Worm (Caenorhabditis elegans) whole organism, midembryonic: Measurements from ENCODE around the gene col-158.

Experiments
- T22C8.4 ChIP-seq: fragments of 200-800 bp; sonication (Bioruptor generic); IDR thresholded peaks from 2 replicates; pipeline ENCODE4 v1.3.6; 2022; ENCODE audit warnings: missing genetic modification characterization, missing compliant biosample characterization
- cog-1 ChIP-seq: sonication (generic microtip); optimal IDR thresholded peaks from 2 replicates; lab custom pipeline; 2016; ENCODE audit warnings: missing genetic modification characterization, missing compliant biosample characterization
- flt-1 ChIP-seq: fragments of 200-800 bp; sonication (Bioruptor generic); IDR thresholded peaks from 2 replicates; pipeline ENCODE4 v1.3.6; 2022; ENCODE audit warnings: missing genetic modification characterization, missing compliant biosample characterization
- klf-2 ChIP-seq: fragments of 200-800 bp; sonication (Bioruptor generic); conservative IDR thresholded peaks from 2 replicates; pipeline ENCODE4 v1.3.6; 2022; ENCODE audit warnings: missing genetic modification reagents, missing genetic modification characterization, missing compliant biosample characterization
- med-1 ChIP-seq: sonication (generic microtip); optimal IDR thresholded peaks from 2 replicates; lab custom pipeline; 2017; ENCODE audit warnings: missing genetic modification characterization, mild to moderate bottlenecking, missing compliant biosample characterization, antibody characterized with exemption, missing genetic modification reagents; ENCODE audit not compliant: insufficient read depth
- ref-1 ChIP-seq: fragments of 200-800 bp; sonication (Bioruptor generic); conservative IDR thresholded peaks from 2 replicates; pipeline ENCODE4 v1.3.6; 2022; ENCODE audit warnings: missing genetic modification reagents, missing genetic modification characterization, missing compliant biosample characterization
- tab-1 ChIP-seq: fragments of 200-800 bp; sonication (Bioruptor generic); IDR thresholded peaks from 2 replicates; pipeline ENCODE4 v1.3.6; 2022; ENCODE audit warnings: missing genetic modification characterization, missing compliant biosample characterization
- ztf-29 ChIP-seq: fragments of 200-800 bp; sonication (Bioruptor generic); IDR thresholded peaks from 2 replicates; pipeline ENCODE4 v1.3.6; 2022; ENCODE audit warnings: missing genetic modification reagents, missing genetic modification characterization, missing compliant biosample characterization

- TF ChIP-seq tab-1 (GFP tag; lab: Robert Waterston, UW) (no peak), T22C8.4 (GFP tag; lab: Robert Waterston, UW) (no peak), ref-1 (GFP tag; lab: Robert Waterston, UW) (no peak), klf-2 (GFP tag; lab: Robert Waterston, UW) (no peak), flt-1 (no peak), cog-1 (tag; lab: Kevin White, UChicago) (no peak), ztf-29 (GFP tag; lab: Robert Waterston, UW) (no peak), med-1 (GFP tag; lab: Kevin White, UChicago) (no peak)
Observed at ce11 chrV:11796343-11796742, 33.0 kb upstream of the col-158 start.
